Worm (Caenorhabditis elegans): ENCODE data around the gene tram-1.

- TF ChIP-seq tbx-37 (GFP tag; conservative IDR thresholded peaks at IDR 0.05) (no peak), ama-1 (optimal IDR thresholded peaks at IDR 0.05) (no peak), sea-1 (GFP tag; conservative IDR thresholded peaks at IDR 0.05) (no peak), aly-1 (tag; optimal IDR thresholded peaks at IDR 0.05) (no peak), ceh-13 (GFP tag; optimal IDR thresholded peaks at IDR 0.05) (no peak), scrt-1 (GFP tag; IDR thresholded peaks at IDR 0.05) (no peak), pes-1 (GFP tag; IDR thresholded peaks at IDR 0.05) (no peak), B0310.2 (tag; optimal IDR thresholded peaks at IDR 0.05) (no peak), hmg-4 (GFP tag; optimal IDR thresholded peaks at IDR 0.05) (no peak), ets-7 (tag; optimal IDR thresholded peaks at IDR 0.05) (no peak), hmbx-1 (tag; optimal IDR thresholded peaks at IDR 0.05) (no peak), tbx-11 (GFP tag; IDR thresholded peaks at IDR 0.05) (no peak), tra-4 (tag; optimal IDR thresholded peaks at IDR 0.05) (no peak)
Measured at ce11 chrIV:10191498-10191897, 29.6 kb downstream of the tram-1 start.

All from whole organism, early embryonic.